Worm (Caenorhabditis elegans): Measurements from ENCODE around the gene srt-11.

Gene srt-11

DNA sequence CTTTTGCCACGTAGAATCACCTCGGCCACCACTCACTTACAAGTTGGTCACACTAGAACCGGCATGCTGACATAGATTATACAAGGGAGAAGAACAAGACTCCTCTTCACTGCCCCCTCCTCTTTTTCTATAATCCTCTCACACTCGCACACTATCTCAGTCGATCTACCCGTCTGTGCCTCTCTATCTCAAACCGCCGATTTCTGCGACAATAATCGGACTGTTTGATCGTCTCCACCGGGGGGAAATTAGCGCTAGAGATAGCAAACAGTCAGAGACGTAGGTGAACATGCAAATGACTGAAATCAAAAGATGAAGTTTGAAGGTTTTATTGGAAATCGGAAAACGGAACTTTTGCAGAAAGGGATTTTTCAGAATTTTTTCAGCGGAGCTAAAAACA is 16.6 kb downstream of the srt-11 start (continued):
- TF ChIP-seq lsy-2 (tag; optimal IDR thresholded peaks at IDR 0.05), result peak; percentile 19 to 63
- TF ChIP-seq nhr-12 (tag; optimal IDR thresholded peaks at IDR 0.05), result no peak
- peak; percentile 90 for TF ChIP-seq crh-2 (tag; optimal IDR thresholded peaks at IDR 0.05)
- no peak for TF ChIP-seq skn-1 (tag; optimal IDR thresholded peaks at IDR 0.05)
- no peak for TF ChIP-seq zag-1 (tag; optimal IDR thresholded peaks at IDR 0.05)
- TF ChIP-seq alr-1 (tag; optimal IDR thresholded peaks at IDR 0.05), result no peak
- TF ChIP-seq ceh-82 (tag; optimal IDR thresholded peaks at IDR 0.05), result no peak
- peak in 1 of 2 experiments; percentile 15 for TF ChIP-seq mdl-1 (tag; optimal IDR thresholded peaks at IDR 0.05)

DNA sequence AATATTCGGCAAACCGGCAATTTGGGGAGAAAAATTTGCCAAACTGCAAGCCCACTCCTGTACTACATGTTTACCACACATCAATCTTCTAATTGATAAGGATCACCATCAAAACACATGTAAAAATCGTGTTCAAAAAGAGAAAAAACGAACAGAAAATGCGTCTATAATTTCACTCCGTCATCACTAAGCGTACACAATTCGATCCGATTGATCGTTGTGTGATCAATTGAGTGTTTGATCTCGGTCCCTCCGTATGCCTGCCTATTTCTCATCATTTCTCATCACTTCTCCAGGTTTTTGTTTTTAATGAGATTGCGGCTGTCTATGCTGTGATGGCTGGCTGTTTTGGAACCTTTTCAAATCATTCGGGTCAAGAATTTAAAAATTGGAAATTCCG is 19.6 kb downstream of the srt-11 start:
- TF ChIP-seq fos-1 (tag; optimal IDR thresholded peaks at IDR 0.05), result peak; percentile 1
- TF ChIP-seq nhr-21 (tag; optimal IDR thresholded peaks at IDR 0.05), result peak; percentile 68
- no peak for TF ChIP-seq lsy-2 (tag; optimal IDR thresholded peaks at IDR 0.05)
- no peak for TF ChIP-seq elt-1 (tag; optimal IDR thresholded peaks at IDR 0.05)
- TF ChIP-seq sma-9 (GFP tag; optimal IDR thresholded peaks at IDR 0.05), result peak; percentile 36
- no peak for TF ChIP-seq sma-9 (tag; optimal IDR thresholded peaks at IDR 0.05)

DNA sequence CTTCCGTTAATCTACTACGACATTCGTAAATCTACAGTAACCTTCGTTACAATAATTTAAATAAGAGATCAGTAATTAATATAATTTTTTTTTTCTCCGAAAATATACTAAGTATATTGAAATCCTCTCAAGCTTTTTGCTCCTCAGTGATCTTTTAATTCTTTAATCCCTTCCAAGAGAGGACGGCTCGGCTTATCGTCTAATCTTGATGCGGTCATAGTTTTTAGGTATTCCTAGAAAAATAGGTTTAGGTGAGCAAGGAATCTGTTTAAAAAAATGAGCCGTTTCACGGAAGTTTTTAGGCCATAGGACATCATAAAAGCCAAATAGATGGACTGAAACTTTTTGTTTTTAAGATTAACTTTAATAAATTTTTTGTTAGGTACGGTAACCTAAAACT is 26.3 kb downstream of the srt-11 start:
- TF ChIP-seq elt-1 (tag; optimal IDR thresholded peaks at IDR 0.05) (no peak), mbf-1 (tag; optimal IDR thresholded peaks at IDR 0.05) (no peak)

DNA sequence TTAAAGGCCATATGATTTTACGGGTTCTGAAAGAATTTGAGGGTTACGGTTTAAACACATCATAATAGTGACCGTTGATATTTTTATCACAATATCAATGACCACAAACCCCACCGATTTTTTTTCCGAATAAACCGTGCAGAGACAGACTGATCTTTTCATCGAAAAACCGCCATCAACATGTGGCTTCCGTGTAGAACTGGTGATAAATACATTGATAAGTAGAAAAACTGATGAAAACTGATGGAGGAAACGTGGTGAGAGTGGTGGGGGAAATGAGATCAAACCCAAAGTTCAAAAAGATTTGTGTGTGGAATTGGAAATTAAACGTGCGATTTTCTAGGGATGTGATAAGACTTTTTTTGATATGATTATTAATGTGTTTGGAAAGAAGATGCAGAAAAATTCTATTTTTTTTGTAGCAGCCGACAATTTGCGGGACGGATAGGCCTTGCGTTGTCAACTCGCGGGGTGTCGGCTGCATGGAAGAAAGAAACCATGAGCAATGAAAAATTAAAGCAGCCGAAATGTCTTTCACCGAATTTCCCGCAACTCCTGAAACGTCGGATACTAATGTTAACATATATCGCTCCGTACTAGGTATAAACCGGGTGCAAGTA is 32.9 kb downstream of the srt-11 start:
- TF ChIP-seq nhr-21 (tag; optimal IDR thresholded peaks at IDR 0.05) (peak; percentile 72), nhr-11 (tag; optimal IDR thresholded peaks at IDR 0.05) (no peak), blmp-1 (tag; optimal IDR thresholded peaks at IDR 0.05; ENCODE audit: insufficient read depth) (no peak), sem-4 (tag; optimal IDR thresholded peaks at IDR 0.05) (no peak), nhr-237 (tag; optimal IDR thresholded peaks at IDR 0.05) (no peak), snpc-4 (tag; optimal IDR thresholded peaks at IDR 0.05) (peak; percentile 51), sma-3 (GFP tag; optimal IDR thresholded peaks at IDR 0.05) (peak; percentile 16), lsy-2 (tag; optimal IDR thresholded peaks at IDR 0.05) (no peak), skn-1 (tag; optimal IDR thresholded peaks at IDR 0.05) (no peak), ztf-11 (tag; optimal IDR thresholded peaks at IDR 0.05) (no peak), nhr-23 (tag; optimal IDR thresholded peaks at IDR 0.05) (no peak), unc-39 (tag; optimal IDR thresholded peaks at IDR 0.05) (no peak), Y55F3AM.14 (GFP tag; optimal IDR thresholded peaks at IDR 0.05) (no peak), crh-2 (tag; optimal IDR thresholded peaks at IDR 0.05) (no peak), nhr-10 (tag; optimal IDR thresholded peaks at IDR 0.05) (no peak), R02D3.7 (tag; optimal IDR thresholded peaks at IDR 0.05) (no peak), lin-39 (tag; optimal IDR thresholded peaks at IDR 0.05) (no peak), aly-2 (tag; optimal IDR thresholded peaks at IDR 0.05) (no peak), fos-1 (tag; optimal IDR thresholded peaks at IDR 0.05) (peak; percentile 39), mbf-1 (tag; optimal IDR thresholded peaks at IDR 0.05) (no peak), ztf-4 (tag; optimal IDR thresholded peaks at IDR 0.05) (no peak), ceh-16 (tag; optimal IDR thresholded peaks at IDR 0.05) (no peak), mdl-1 (tag; optimal IDR thresholded peaks at IDR 0.05) (no peak), ama-1 (optimal IDR thresholded peaks at IDR 0.05) (no peak), sma-9 (GFP tag; optimal IDR thresholded peaks at IDR 0.05) (peak; percentile 80), sma-9 (tag; optimal IDR thresholded peaks at IDR 0.05) (no peak), C34F6.9 (tag; optimal IDR thresholded peaks at IDR 0.05) (no peak), unc-62 (GFP tag; optimal IDR thresholded peaks at IDR 0.05) (no peak), gmeb-1 (tag; optimal IDR thresholded peaks at IDR 0.05) (no peak), ceh-82 (tag; optimal IDR thresholded peaks at IDR 0.05) (no peak), peb-1 (tag; optimal IDR thresholded peaks at IDR 0.05) (no peak), nhr-129 (tag; optimal IDR thresholded peaks at IDR 0.05) (no peak), nhr-25 (tag; optimal IDR thresholded peaks at IDR 0.05) (peak; percentile 33), nhr-77 (tag; optimal IDR thresholded peaks at IDR 0.05) (no peak), nhr-12 (tag; optimal IDR thresholded peaks at IDR 0.05) (no peak), F13H6.1 (tag; optimal IDR thresholded peaks at IDR 0.05) (no peak), egl-27 (tag; optimal IDR thresholded peaks at IDR 0.05) (no peak)

Measured in whole organism, L2 larva.